Worm (Caenorhabditis elegans) whole organism, late embryonic: ENCODE results near the gene sec-3.

Source experiments
- C08G9.2 ChIP-seq: sonication (generic microtip); optimal IDR thresholded peaks from 2 replicates; lab custom pipeline; 2016; ENCODE audit warnings: mild to moderate bottlenecking, missing genetic modification characterization, moderate library complexity, missing compliant biosample characterization
- K02D7.2 ChIP-seq: sonication (generic microtip); optimal IDR thresholded peaks from 2 replicates; lab custom pipeline; 2017; ENCODE audit warnings: mild to moderate bottlenecking, missing genetic modification characterization, missing compliant biosample characterization
- K09A11.1 ChIP-seq: sonication (generic microtip); optimal IDR thresholded peaks from 2 replicates; lab custom pipeline; 2017; ENCODE audit warnings: antibody characterized with exemption, mild to moderate bottlenecking, missing genetic modification characterization, missing compliant biosample characterization; ENCODE audit not compliant: insufficient read depth
- Y22D7AL.16 ChIP-seq: sonication (generic microtip); optimal IDR thresholded peaks from 2 replicates; lab custom pipeline; 2016; ENCODE audit warnings: missing genetic modification characterization, missing compliant biosample characterization
- ceh-18 ChIP-seq: sonication (generic microtip); optimal IDR thresholded peaks from 2 replicates; lab custom pipeline; 2016; ENCODE audit warnings: missing genetic modification characterization, missing compliant biosample characterization
- ceh-22 ChIP-seq: sonication (generic microtip); optimal IDR thresholded peaks from 2 replicates; lab custom pipeline; 2017; ENCODE audit warnings: missing biosample characterization, missing genetic modification characterization
- ceh-24 ChIP-seq: sonication (generic microtip); optimal IDR thresholded peaks from 2 replicates; lab custom pipeline; 2016; ENCODE audit warnings: mild to moderate bottlenecking, missing genetic modification characterization, missing compliant biosample characterization
- ceh-31 ChIP-seq: sonication (generic microtip); optimal IDR thresholded peaks from 2 replicates; lab custom pipeline; 2016; ENCODE audit warnings: missing genetic modification characterization, missing compliant biosample characterization
- ceh-34 ChIP-seq: sonication (generic microtip); optimal IDR thresholded peaks from 2 replicates; lab custom pipeline; 2016; ENCODE audit warnings: mild to moderate bottlenecking, missing genetic modification characterization, missing compliant biosample characterization
- ceh-45 ChIP-seq: fragments of 200-800 bp; sonication (Bioruptor generic); IDR thresholded peaks from 2 replicates; pipeline ENCODE4 v1.3.6; 2022; ENCODE audit warnings: missing genetic modification reagents, missing genetic modification characterization, missing compliant biosample characterization
- ceh-6 ChIP-seq: fragments of 200-800 bp; sonication (Bioruptor generic); optimal IDR thresholded peaks from 2 replicates; lab custom pipeline; 2018; ENCODE audit warnings: mild to moderate bottlenecking, missing genetic modification characterization, missing compliant biosample characterization
- ceh-9 ChIP-seq: sonication (generic microtip); optimal IDR thresholded peaks from 2 replicates; lab custom pipeline; 2016; ENCODE audit warnings: mild to moderate bottlenecking, missing genetic modification characterization, inconsistent platforms, missing compliant biosample characterization
- dmd-4 ChIP-seq: sonication (generic microtip); optimal IDR thresholded peaks from 2 replicates; lab custom pipeline; 2016; ENCODE audit warnings: borderline replicate concordance, missing genetic modification characterization, missing compliant biosample characterization
- dve-1 ChIP-seq: sonication (generic microtip); optimal IDR thresholded peaks from 2 replicates; lab custom pipeline; 2017; ENCODE audit warnings: antibody characterized with exemption, mild to moderate bottlenecking, missing genetic modification characterization, missing compliant biosample characterization
- ets-4 ChIP-seq: sonication (generic microtip); optimal IDR thresholded peaks from 2 replicates; lab custom pipeline; 2016; ENCODE audit warnings: missing genetic modification characterization, missing compliant biosample characterization
- fax-1 ChIP-seq: sonication (generic microtip); optimal IDR thresholded peaks from 2 replicates; lab custom pipeline; 2016; ENCODE audit warnings: missing genotype, missing genetic modification characterization, missing compliant biosample characterization
- madf-2 ChIP-seq: sonication (generic microtip); optimal IDR thresholded peaks from 2 replicates; lab custom pipeline; 2017; ENCODE audit warnings: missing genetic modification characterization, missing compliant biosample characterization
- mec-3 ChIP-seq: sonication (generic microtip); optimal IDR thresholded peaks from 2 replicates; lab custom pipeline; 2016; ENCODE audit warnings: borderline replicate concordance, missing genetic modification characterization, missing compliant biosample characterization
- nhr-232 ChIP-seq: sonication (generic microtip); optimal IDR thresholded peaks from 2 replicates; lab custom pipeline; 2016; ENCODE audit warnings: missing genetic modification characterization, missing compliant biosample characterization
- npax-4 ChIP-seq: sonication (generic microtip); optimal IDR thresholded peaks from 2 replicates; lab custom pipeline; 2016; ENCODE audit warnings: missing genetic modification characterization, missing compliant biosample characterization
- odd-2 ChIP-seq: sonication (generic microtip); optimal IDR thresholded peaks from 2 replicates; lab custom pipeline; 2017; ENCODE audit warnings: antibody characterized with exemption, mild to moderate bottlenecking, missing genetic modification characterization, missing compliant biosample characterization
- pag-3 ChIP-seq: sonication (generic microtip); optimal IDR thresholded peaks from 2 replicates; lab custom pipeline; 2016; ENCODE audit warnings: missing compliant biosample characterization, missing genetic modification characterization, borderline replicate concordance
- pat-9 ChIP-seq: fragments of 200-800 bp; sonication (Bioruptor generic); optimal IDR thresholded peaks from 2 replicates; lab custom pipeline; 2018; ENCODE audit warnings: mild to moderate bottlenecking, missing genetic modification characterization, moderate library complexity, missing compliant biosample characterization
- sdc-2 ChIP-seq: sonication (generic microtip); optimal IDR thresholded peaks from 2 replicates; lab custom pipeline; 2016; ENCODE audit warnings: missing genotype, missing genetic modification characterization, missing compliant biosample characterization
- syd-9 ChIP-seq: sonication (generic microtip); optimal IDR thresholded peaks from 2 replicates; lab custom pipeline; 2016; ENCODE audit warnings: mild to moderate bottlenecking, missing genetic modification characterization, moderate library complexity, missing compliant biosample characterization
- tbx-2 ChIP-seq: sonication (generic microtip); optimal IDR thresholded peaks from 2 replicates; lab custom pipeline; 2016; ENCODE audit warnings: missing genetic modification characterization, missing compliant biosample characterization
- tbx-7 ChIP-seq: sonication (generic microtip); optimal IDR thresholded peaks from 2 replicates; lab custom pipeline; 2016; ENCODE audit warnings: missing genotype, missing genetic modification characterization, missing compliant biosample characterization
- unc-3 ChIP-seq, 2 experiments: fragments of 200-800 bp in 1 of 2; sonication (Bioruptor generic) in 1 of 2; sonication (generic microtip) in 1 of 2; conservative IDR thresholded peaks in 1 of 2; optimal IDR thresholded peaks in 1 of 2; 2 replicates each; pipeline versions ENCODE4 v1.3.6 to Lab custom; 2016 to 2022; ENCODE audit warnings: missing compliant biosample characterization in 2 of 2, missing genetic modification characterization in 2 of 2, missing genetic modification reagents in 1 of 2
- unc-42 ChIP-seq: sonication (generic microtip); optimal IDR thresholded peaks from 2 replicates; lab custom pipeline; 2016; ENCODE audit warnings: missing genotype, missing genetic modification characterization, missing compliant biosample characterization
- unc-55 ChIP-seq: sonication (generic microtip); optimal IDR thresholded peaks from 2 replicates; lab custom pipeline; 2017; ENCODE audit warnings: missing biosample characterization, missing genetic modification reagents, missing genetic modification characterization
- unc-86 ChIP-seq: sonication (generic microtip); optimal IDR thresholded peaks from 2 replicates; lab custom pipeline; 2016; ENCODE audit warnings: missing genetic modification characterization, missing compliant biosample characterization
- ztf-16 ChIP-seq: sonication (generic microtip); optimal IDR thresholded peaks from 2 replicates; lab custom pipeline; 2017; ENCODE audit warnings: missing genetic modification characterization, missing compliant biosample characterization

sec-3 gene

DNA sequence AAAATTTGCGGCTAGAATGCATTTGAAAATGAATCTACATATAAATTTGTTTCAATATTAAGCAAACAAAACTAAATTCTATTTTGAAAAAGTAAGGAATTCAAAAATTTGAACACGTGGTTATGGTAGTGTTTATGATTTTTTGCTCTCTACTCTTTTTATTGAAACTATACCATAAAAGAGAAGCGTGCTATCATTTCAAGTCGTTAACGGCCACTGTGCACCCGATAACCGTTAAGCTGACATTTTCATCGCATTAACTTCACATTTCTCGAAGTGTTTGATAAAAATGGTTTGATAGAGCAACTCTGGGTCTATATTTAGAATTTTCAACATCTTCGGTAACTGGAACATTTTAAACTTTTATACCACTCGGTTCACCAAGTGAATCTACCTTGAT lies 44.9 kb downstream of the sec-3 start, which contains the start of gene twk-26:
TSS of gene twk-26 (minus strand) at position 23 of the 400 bp plus-strand sequence.
- TF ChIP-seq tbx-2 (tag; lab: Kevin White, UChicago): no peak
- TF ChIP-seq ztf-16 (tag; lab: Kevin White, UChicago): no peak
- TF ChIP-seq K02D7.2 (tag; lab: Kevin White, UChicago): no peak
- TF ChIP-seq nhr-232 (tag; lab: Kevin White, UChicago): no peak
- no peak for TF ChIP-seq unc-42 (tag; lab: Kevin White, UChicago)
- no peak for TF ChIP-seq ceh-34 (tag; lab: Kevin White, UChicago)
- TF ChIP-seq unc-3 (GFP tag; conservative IDR thresholded peaks at IDR 0.05; lab: Robert Waterston, UW): no peak
- TF ChIP-seq unc-3 (tag; optimal IDR thresholded peaks at IDR 0.05; lab: Kevin White, UChicago): no peak
- TF ChIP-seq ets-4: no peak
- TF ChIP-seq unc-55 (GFP tag; lab: Kevin White, UChicago): no peak
- TF ChIP-seq Y22D7AL.16: no peak
- no peak for TF ChIP-seq tbx-7 (tag; lab: Kevin White, UChicago)
- no peak for TF ChIP-seq mec-3 (tag; lab: Kevin White, UChicago)
- TF ChIP-seq ceh-45 (GFP tag; lab: Robert Waterston, UW): no peak
- no peak for TF ChIP-seq dmd-4 (tag; lab: Kevin White, UChicago)
- TF ChIP-seq fax-1: no peak

DNA sequence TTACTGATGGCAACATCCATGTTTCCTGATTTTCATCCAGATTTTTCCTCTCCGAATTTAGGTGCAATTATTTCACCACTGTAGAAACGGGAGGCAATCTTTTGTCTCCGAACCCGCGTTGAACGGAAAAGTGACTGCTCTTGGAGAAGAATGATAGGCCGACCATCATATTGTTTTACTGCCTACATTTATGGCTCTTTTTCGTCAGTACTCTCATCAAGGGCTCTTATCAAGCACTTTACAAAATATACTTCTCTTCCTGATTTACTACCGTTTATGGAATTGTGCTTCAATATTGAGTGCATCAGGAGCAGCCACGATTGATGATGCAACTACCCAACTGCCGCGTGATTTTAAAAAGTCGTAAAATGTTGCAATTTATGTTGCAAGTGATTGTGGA lies 45.3 kb downstream of the sec-3 start:
- no peak for TF ChIP-seq pat-9

DNA sequence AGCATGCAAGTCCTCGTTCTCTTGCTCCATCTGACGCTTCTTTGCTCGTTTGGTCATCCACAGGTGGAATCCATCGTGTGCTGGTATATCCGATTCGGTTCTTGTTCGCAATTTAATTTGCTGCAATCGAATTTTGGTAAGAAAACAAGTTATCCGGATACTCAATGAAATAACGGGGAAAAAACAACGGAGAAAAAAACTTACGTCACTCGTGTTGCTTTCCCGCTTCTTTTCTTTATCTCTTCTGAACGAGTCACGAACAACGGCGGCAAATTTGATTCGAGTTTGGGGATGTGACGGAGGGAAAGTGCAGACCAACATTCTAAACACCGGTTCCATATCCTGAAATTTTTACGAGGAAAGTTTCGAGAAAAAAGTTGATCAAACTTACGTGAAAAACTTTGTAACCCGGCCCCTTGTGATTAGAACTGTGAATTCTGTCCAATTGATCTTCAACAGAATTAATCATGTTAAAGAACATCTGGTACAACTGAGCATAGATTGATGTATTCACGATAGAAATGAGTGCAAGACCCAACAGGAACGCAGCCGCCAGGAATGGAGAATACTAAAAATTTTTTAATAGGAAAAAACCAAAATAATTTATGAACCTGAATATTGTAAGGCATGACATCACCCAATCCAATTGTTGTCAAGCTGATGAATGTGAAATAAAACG lies 48.2 kb downstream of the sec-3 start:
- no peak for TF ChIP-seq pag-3 (tag; lab: Kevin White, UChicago)
- peak; percentile 82 for TF ChIP-seq unc-42 (tag; lab: Kevin White, UChicago)
- no peak for TF ChIP-seq madf-2 (tag; lab: Kevin White, UChicago)

DNA sequence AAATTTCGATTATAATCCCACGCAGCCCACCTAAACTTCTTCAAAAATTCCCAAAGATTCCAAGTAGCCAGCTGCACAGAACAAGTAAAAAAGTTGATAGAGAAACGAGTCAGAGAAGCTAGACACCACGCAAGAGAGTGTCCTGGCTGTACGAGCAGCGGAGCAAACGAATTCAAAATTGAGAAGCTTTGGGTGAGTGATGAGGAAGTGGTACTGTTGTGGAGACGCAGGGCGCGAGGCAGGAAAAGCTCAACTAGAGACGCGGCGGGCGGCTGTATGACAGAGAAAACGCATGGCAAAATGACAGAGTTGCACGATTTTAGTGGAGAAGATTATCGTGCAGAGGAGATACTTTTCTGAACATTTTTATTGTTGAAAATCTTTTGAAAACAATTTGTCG lies 50.4 kb downstream of the sec-3 start:
- TF ChIP-seq sdc-2 (tag; lab: Kevin White, UChicago) (peak; percentile 58), unc-55 (GFP tag; lab: Kevin White, UChicago) (peak; percentile 55), ceh-22 (tag; lab: Kevin White, UChicago) (no peak), ceh-31 (tag; lab: Kevin White, UChicago) (peak; percentile 98), syd-9 (tag; lab: Kevin White, UChicago) (no peak), unc-42 (tag; lab: Kevin White, UChicago) (peak; percentile 72), ceh-18 (peak; percentile 56)
- TF ChIP-seq, all 69 proteins: peak for 5

DNA sequence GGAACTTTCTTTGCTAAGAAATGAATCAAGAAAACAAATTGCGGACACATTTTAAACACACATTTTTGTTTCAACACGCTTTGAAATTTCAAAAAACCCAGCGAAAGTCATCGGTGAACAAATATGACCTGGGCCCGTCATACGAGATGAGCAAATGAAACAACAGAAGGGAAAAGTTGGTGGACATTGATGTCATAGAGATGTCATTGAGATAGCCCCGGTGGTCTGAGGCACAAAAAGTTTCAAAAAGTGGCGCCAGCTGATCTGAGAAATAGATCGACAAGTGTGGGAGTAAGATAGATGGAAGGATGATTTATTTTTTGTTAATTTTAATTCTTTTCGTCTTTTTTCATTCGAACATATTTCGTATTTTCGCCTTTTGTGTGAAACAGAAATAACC lies 51.0 kb downstream of the sec-3 start:
- TF ChIP-seq ceh-6 (GFP tag; lab: Kevin White, UChicago): no peak
- no peak for TF ChIP-seq ets-4
- no peak for TF ChIP-seq C08G9.2 (tag; lab: Kevin White, UChicago)
- TF ChIP-seq unc-86: no peak
- no peak for TF ChIP-seq ceh-24
- TF ChIP-seq Y22D7AL.16: no peak
- TF ChIP-seq sdc-2 (tag; lab: Kevin White, UChicago): no peak
- no peak for TF ChIP-seq odd-2 (tag; lab: Kevin White, UChicago)
- no peak for TF ChIP-seq pat-9
- TF ChIP-seq nhr-232 (tag; lab: Kevin White, UChicago): no peak
- TF ChIP-seq, all 69 proteins: peak for 0

DNA sequence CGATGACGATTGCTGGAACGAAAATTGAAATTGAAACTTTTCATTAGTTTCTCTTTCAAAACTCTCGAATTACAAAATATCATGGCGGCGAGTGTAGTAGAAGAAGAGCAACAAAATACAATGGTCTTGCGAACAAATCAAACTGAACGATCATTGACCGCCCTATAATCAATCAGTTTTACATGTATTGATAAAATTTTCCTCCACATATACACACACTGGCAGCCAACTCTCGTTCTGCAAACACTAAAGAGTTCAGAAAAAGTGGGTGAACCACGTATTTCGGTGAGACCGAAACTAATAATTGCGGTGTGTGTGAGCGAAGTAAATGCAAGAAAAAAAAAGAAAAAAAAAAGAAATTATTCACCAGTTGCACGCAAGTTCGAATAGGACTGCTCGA lies 52.4 kb downstream of the sec-3 start:
- TF ChIP-seq npax-4 (tag; lab: Kevin White, UChicago) (no peak), ceh-9 (no peak), pat-9 (no peak), K09A11.1 (no peak), nhr-232 (tag; lab: Kevin White, UChicago) (no peak), unc-86 (no peak), dve-1 (tag; lab: Kevin White, UChicago) (no peak)
- TF ChIP-seq, all 69 proteins: peak for 0
